Worm (Caenorhabditis elegans) whole organism, L3 larva: ENCODE results near the gene chst-1.
A peak's percentile ranks its signal among the peaks of the same experiment; 100 is the strongest.

Experiments
- nhr-77 ChIP-seq: fragments of 150-350 bp; optimal IDR thresholded peaks from 2 replicates; lab custom pipeline; 2014; ENCODE audit warnings: missing biosample characterization, missing genetic modification characterization
- pha-4 ChIP-seq: fragments of 150-350 bp; optimal IDR thresholded peaks from 2 replicates; lab custom pipeline; 2014; ENCODE audit warnings: missing biosample characterization, missing genetic modification reagents, missing genetic modification characterization
- sea-2 ChIP-seq: fragments of 150-350 bp; sonication (generic microtip); optimal IDR thresholded peaks from 4 replicates; lab custom pipeline; 2014; ENCODE audit warnings: missing biosample characterization, missing genetic modification reagents, missing genetic modification characterization
- skn-1 ChIP-seq: fragments of 150-350 bp; optimal IDR thresholded peaks from 2 replicates; lab custom pipeline; 2014; ENCODE audit warnings: missing biosample characterization, missing genetic modification characterization
- ztf-11 ChIP-seq: fragments of 150-350 bp; optimal IDR thresholded peaks from 2 replicates; lab custom pipeline; 2014; ENCODE audit warnings: missing biosample characterization, missing genetic modification characterization

ce11 chrII:8106921-8107695 lies at the start of gene chst-1, which contains the start of gene C41C4.9:
- TF ChIP-seq skn-1, result peak; percentile 47
- no peak for TF ChIP-seq ztf-11 (tag; lab: Kevin White, UChicago)
- no peak for TF ChIP-seq pha-4
- no peak for TF ChIP-seq sea-2
- TF ChIP-seq nhr-77 (tag; lab: Kevin White, UChicago), result peak; percentile 83
